Fruit fly (Drosophila melanogaster) whole organism, prepupa: ENCODE data around the gene eEF1gamma.

Experiments used
- CG10631 ChIP-seq: fragments of 200-800 bp; sonication (Bioruptor generic); optimal IDR thresholded peaks from 2 replicates; lab custom pipeline; 2016; ENCODE audit warnings: missing biosample characterization, missing genetic modification characterization
- CG11762 ChIP-seq: fragments of 200-800 bp; sonication (Bioruptor generic); optimal IDR thresholded peaks from 3 replicates; lab custom pipeline; 2016; ENCODE audit warnings: missing biosample characterization, missing genetic modification characterization; ENCODE audit not compliant: insufficient read depth
- CG11902 ChIP-seq: fragments of 200-800 bp; sonication (Bioruptor generic); optimal IDR thresholded peaks from 3 replicates; lab custom pipeline; 2016; ENCODE audit warnings: missing biosample characterization, missing genetic modification characterization
- CG1621 ChIP-seq: fragments of 200-800 bp; sonication (Bioruptor generic); optimal IDR thresholded peaks from 3 replicates; lab custom pipeline; 2018; ENCODE audit warnings: missing biosample characterization, mild to moderate bottlenecking, missing genetic modification characterization
- CG16779 ChIP-seq: fragments of 200-800 bp; sonication (Bioruptor generic); optimal IDR thresholded peaks from 3 replicates; lab custom pipeline; 2017; ENCODE audit warnings: missing biosample characterization, mild to moderate bottlenecking, missing genetic modification characterization
- CG3032 ChIP-seq: fragments of 200-800 bp; optimal IDR thresholded peaks from 2 replicates; lab custom pipeline; 2019; ENCODE audit warnings: missing biosample characterization, mild to moderate bottlenecking, missing genetic modification characterization, moderate library complexity
- CG31627 ChIP-seq: fragments of 200-800 bp; sonication (Bioruptor generic); optimal IDR thresholded peaks from 3 replicates; lab custom pipeline; 2016; ENCODE audit warnings: missing biosample characterization, missing genetic modification characterization
- CG32006 ChIP-seq: fragments of 200-800 bp; sonication (Bioruptor generic); optimal IDR thresholded peaks from 3 replicates; lab custom pipeline; 2017; ENCODE audit warnings: missing biosample characterization, mild to moderate bottlenecking, missing genetic modification characterization
- CG3919 ChIP-seq: fragments of 200-800 bp; sonication (Bioruptor generic); optimal IDR thresholded peaks from 3 replicates; lab custom pipeline; 2016; ENCODE audit warnings: missing biosample characterization, missing genetic modification characterization
- CG6276 ChIP-seq: fragments of 200-800 bp; sonication (Bioruptor generic); optimal IDR thresholded peaks from 2 replicates; lab custom pipeline; 2017; ENCODE audit warnings: missing biosample characterization, mild to moderate bottlenecking, missing genetic modification characterization
- CG6792 ChIP-seq: fragments of 200-800 bp; sonication (Bioruptor generic); optimal IDR thresholded peaks from 3 replicates; lab custom pipeline; 2016; ENCODE audit warnings: missing biosample characterization, missing genetic modification characterization
- CG6808 ChIP-seq: fragments of 200-800 bp; sonication (Bioruptor generic); optimal IDR thresholded peaks from 3 replicates; lab custom pipeline; 2017; ENCODE audit warnings: missing biosample characterization, missing genetic modification characterization, mild to moderate bottlenecking, moderate library complexity, missing genetic modification reagents
- CG7368 ChIP-seq: fragments of 200-800 bp; sonication (Bioruptor generic); optimal IDR thresholded peaks from 3 replicates; lab custom pipeline; 2016; ENCODE audit warnings: missing biosample characterization, missing genetic modification characterization
- CG8319 ChIP-seq: fragments of 200-800 bp; sonication (Bioruptor generic); optimal IDR thresholded peaks from 3 replicates; lab custom pipeline; 2016; ENCODE audit warnings: missing biosample characterization, missing genetic modification characterization
- CG8632 ChIP-seq: fragments of 200-800 bp; sonication (Bioruptor generic); optimal IDR thresholded peaks from 3 replicates; lab custom pipeline; 2016; ENCODE audit warnings: missing biosample characterization, missing genetic modification characterization
- CG9139 ChIP-seq: fragments of 200-800 bp; sonication (Bioruptor generic); optimal IDR thresholded peaks from 3 replicates; lab custom pipeline; 2017; ENCODE audit warnings: missing biosample characterization, mild to moderate bottlenecking, missing genetic modification characterization
- Eip75B ChIP-seq: fragments of 200-800 bp; sonication (Bioruptor generic); optimal IDR thresholded peaks from 3 replicates; lab custom pipeline; 2016; ENCODE audit warnings: missing biosample characterization, missing genetic modification characterization
- Eip78C ChIP-seq: fragments of 200-800 bp; sonication (Bioruptor generic); peaks from one replicate; lab custom pipeline; 2016; ENCODE audit warnings: missing biosample characterization, missing genetic modification characterization
- Eip93F ChIP-seq: fragments of 200-800 bp; sonication (Bioruptor generic); optimal IDR thresholded peaks from 2 replicates; lab custom pipeline; 2016; ENCODE audit warnings: missing biosample characterization, mild to moderate bottlenecking, missing genetic modification characterization
- Ets21C ChIP-seq: fragments of 200-800 bp; sonication (Bioruptor generic); optimal IDR thresholded peaks from 3 replicates; lab custom pipeline; 2016; ENCODE audit warnings: missing biosample characterization, missing genetic modification characterization
- Ets96B ChIP-seq: fragments of 200-800 bp; optimal IDR thresholded peaks from 2 replicates; lab custom pipeline; 2019; ENCODE audit warnings: missing biosample characterization, mild to moderate bottlenecking, missing genetic modification characterization, moderate library complexity
- Hr38 ChIP-seq: sonication (Bioruptor generic); optimal IDR thresholded peaks from 2 replicates; lab custom pipeline; 2016; ENCODE audit warnings: missing biosample characterization, missing genetic modification characterization
- Hr39 ChIP-seq: fragments of 200-800 bp; sonication (Bioruptor generic); optimal IDR thresholded peaks from 2 replicates; lab custom pipeline; 2016; ENCODE audit warnings: missing biosample characterization, missing genetic modification characterization
- Hr4 ChIP-seq: fragments of 200-800 bp; sonication (Bioruptor generic); optimal IDR thresholded peaks from 3 replicates; lab custom pipeline; 2016; ENCODE audit warnings: missing biosample characterization, missing genetic modification characterization
- Met ChIP-seq: fragments of 200-800 bp; sonication (Bioruptor generic); optimal IDR thresholded peaks from 3 replicates; lab custom pipeline; 2016; ENCODE audit warnings: missing biosample characterization, missing genetic modification characterization
- OdsH ChIP-seq: fragments of 200-800 bp; sonication (Bioruptor generic); optimal IDR thresholded peaks from 3 replicates; lab custom pipeline; 2016; ENCODE audit warnings: missing biosample characterization, missing genetic modification characterization
- Smox ChIP-seq: fragments of 200-800 bp; sonication (Bioruptor generic); optimal IDR thresholded peaks from 3 replicates; lab custom pipeline; 2016; ENCODE audit warnings: missing biosample characterization, missing genetic modification characterization
- Sox102F ChIP-seq: fragments of 200-800 bp; sonication (Bioruptor generic); optimal IDR thresholded peaks from 2 replicates; lab custom pipeline; 2016; ENCODE audit warnings: missing biosample characterization, mild to moderate bottlenecking, missing genetic modification characterization
- Sox15 ChIP-seq: fragments of 200-800 bp; sonication (Bioruptor generic); optimal IDR thresholded peaks from 3 replicates; lab custom pipeline; 2016; ENCODE audit warnings: missing biosample characterization, missing genetic modification characterization
- achi ChIP-seq: fragments of 200-800 bp; sonication (Bioruptor generic); optimal IDR thresholded peaks from 3 replicates; lab custom pipeline; 2016; ENCODE audit warnings: missing biosample characterization, missing genetic modification characterization
- cyc ChIP-seq: fragments of 200-800 bp; sonication (Bioruptor generic); optimal IDR thresholded peaks from 3 replicates; lab custom pipeline; 2016; ENCODE audit warnings: missing biosample characterization, missing genetic modification characterization
- dac ChIP-seq: fragments of 200-800 bp; sonication (Bioruptor generic); optimal IDR thresholded peaks from 2 replicates; lab custom pipeline; 2017; ENCODE audit warnings: missing biosample characterization, mild to moderate bottlenecking, missing genetic modification characterization
- dsx ChIP-seq: fragments of 200-800 bp; optimal IDR thresholded peaks from 3 replicates; lab custom pipeline; 2019; ENCODE audit warnings: missing biosample characterization, mild to moderate bottlenecking, missing genetic modification characterization, moderate library complexity; ENCODE audit not compliant: poor library complexity, severe bottlenecking
- eg ChIP-seq: fragments of 200-800 bp; sonication (Bioruptor generic); IDR thresholded peaks from 3 replicates; pipeline ENCODE4 v1.3.6; 2022; ENCODE audit warnings: missing biosample characterization, missing genetic modification characterization
- esn ChIP-seq: fragments of 200-800 bp; sonication (Bioruptor generic); optimal IDR thresholded peaks from 2 replicates; lab custom pipeline; 2016; ENCODE audit warnings: missing biosample characterization, mild to moderate bottlenecking, missing genetic modification characterization, moderate library complexity
- fd85E ChIP-seq: fragments of 200-800 bp; sonication (Bioruptor generic); optimal IDR thresholded peaks from 3 replicates; lab custom pipeline; 2016; ENCODE audit warnings: missing biosample characterization, missing genetic modification characterization
- fkh ChIP-seq: fragments of 200-800 bp; sonication (Bioruptor generic); optimal IDR thresholded peaks from 3 replicates; lab custom pipeline; 2017; ENCODE audit warnings: missing biosample characterization, mild to moderate bottlenecking, missing genetic modification characterization, moderate library complexity
- lz ChIP-seq: fragments of 200-800 bp; sonication (Bioruptor generic); optimal IDR thresholded peaks from 3 replicates; lab custom pipeline; 2016; ENCODE audit warnings: missing biosample characterization, missing genetic modification characterization
- net ChIP-seq: fragments of 200-800 bp; sonication (Bioruptor generic); optimal IDR thresholded peaks from 3 replicates; lab custom pipeline; 2016; ENCODE audit warnings: missing biosample characterization, missing genetic modification characterization
- pdm3 ChIP-seq: fragments of 200-800 bp; sonication (Bioruptor generic); optimal IDR thresholded peaks from 3 replicates; lab custom pipeline; 2016; ENCODE audit warnings: missing biosample characterization, missing genetic modification characterization
- salr ChIP-seq, 2 experiments: fragments of 200-800 bp; sonication (Bioruptor generic); optimal IDR thresholded peaks; 3 replicates each; lab custom pipeline; 2016 to 2018; ENCODE audit warnings: missing biosample characterization in 2 of 2, missing genetic modification characterization in 2 of 2, mild to moderate bottlenecking in 1 of 2
- ss ChIP-seq, 2 experiments: fragments of 200-800 bp; sonication (Bioruptor generic); optimal IDR thresholded peaks; 2 replicates in 1 of 2; 3 replicates in 1 of 2; lab custom pipeline; 2017 to 2018; ENCODE audit warnings: mild to moderate bottlenecking in 2 of 2, missing biosample characterization in 2 of 2, missing genetic modification characterization in 2 of 2, moderate library complexity in 1 of 2
- svp ChIP-seq: fragments of 200-800 bp; sonication (Bioruptor generic); peaks from one replicate; lab custom pipeline; 2016; ENCODE audit warnings: missing biosample characterization, missing genetic modification characterization
- topi ChIP-seq: fragments of 200-800 bp; sonication (Bioruptor generic); optimal IDR thresholded peaks from 3 replicates; lab custom pipeline; 2016; ENCODE audit warnings: missing biosample characterization, missing genetic modification characterization
- vri ChIP-seq: fragments of 200-800 bp; sonication (Bioruptor generic); optimal IDR thresholded peaks from 3 replicates; lab custom pipeline; 2016; ENCODE audit warnings: missing biosample characterization, mild to moderate bottlenecking, missing genetic modification characterization

The eEF1gamma gene

dm6 chr3R:29202418-29202817 lies 17.6 kb upstream of the eEF1gamma start, which contains the start of gene Mesh1:
TSS of gene Mesh1 (minus strand) at chr3R:29202525.
- TF ChIP-seq net (GFP tag; lab: Kevin White, UChicago): no peak
- TF ChIP-seq fkh (GFP tag; lab: Kevin White, UChicago): peak; percentile 13

dm6 chr3R:29204033-29204432 lies 15.9 kb upstream of the eEF1gamma start, which contains the start of gene Cyt-c1L:
TSS of gene Cyt-c1L (minus strand) at chr3R:29204133.
- no peak for TF ChIP-seq dac (GFP tag; lab: Kevin White, UChicago)
- no peak for TF ChIP-seq CG31627 (GFP tag; lab: Kevin White, UChicago)
- TF ChIP-seq CG6792: no peak
- no peak for TF ChIP-seq CG11762 (GFP tag; lab: Kevin White, UChicago)

- TF ChIP-seq Met (GFP tag; lab: Kevin White, UChicago) (no peak), topi (GFP tag; lab: Kevin White, UChicago) (no peak), Eip93F (no peak), eg (peak; percentile 76), cyc (no peak), CG9139 (GFP tag; lab: Kevin White, UChicago) (no peak), Smox (GFP tag; lab: Kevin White, UChicago) (no peak), CG10631 (peak; percentile 52), CG32006 (GFP tag; lab: Kevin White, UChicago) (peak; percentile 86), achi (peak; percentile 51), Eip78C (GFP tag; lab: Kevin White, UChicago) (peak; percentile 89), Hr39 (GFP tag; lab: Kevin White, UChicago) (no peak), CG16779 (peak; percentile 3), CG8632 (GFP tag; lab: Kevin White, UChicago) (no peak), CG3919 (peak; percentile 56), vri (GFP tag; lab: Kevin White, UChicago) (no peak), dsx (GFP tag; lab: Kevin White, UChicago) (peak; percentile 18), Eip75B (GFP tag; lab: Kevin White, UChicago) (peak; percentile 24), Sox102F (no peak), lz (GFP tag; lab: Kevin White, UChicago) (peak; percentile 34), CG1621 (tag; lab: Kevin White, UChicago) (peak; percentile 12), Ets96B (tag; lab: Kevin White, UChicago) (peak; percentile 47), Sox15 (GFP tag; lab: Kevin White, UChicago) (no peak), Hr38 (GFP tag; lab: Kevin White, UChicago) (no peak), fd85E (GFP tag; lab: Kevin White, UChicago) (no peak), svp (GFP tag; lab: Kevin White, UChicago) (no peak), dac (GFP tag; lab: Kevin White, UChicago) (peak; percentile 68), CG7368 (GFP tag; lab: Kevin White, UChicago) (peak; percentile 15), Hr4 (GFP tag; lab: Kevin White, UChicago) (peak; percentile 85), salr (GFP tag; optimal IDR thresholded peaks at IDR 0.05; lab: Kevin White, UChicago) (peak in 1 of 2 experiments; percentile 58), Ets21C (GFP tag; lab: Kevin White, UChicago) (no peak), CG11902 (no peak), ss (GFP tag; optimal IDR thresholded peaks at IDR 0.05; lab: Kevin White, UChicago) (peak in 1 of 2 experiments; percentile 35), CG8319 (GFP tag; lab: Kevin White, UChicago) (no peak), net (GFP tag; lab: Kevin White, UChicago) (peak; percentile 71), CG31627 (GFP tag; lab: Kevin White, UChicago) (no peak), CG6808 (GFP tag; lab: Kevin White, UChicago) (peak; percentile 50), CG6276 (GFP tag; lab: Kevin White, UChicago) (peak; percentile 55), OdsH (GFP tag; lab: Kevin White, UChicago) (peak; percentile 63), CG6792 (peak; percentile 26), pdm3 (GFP tag; lab: Kevin White, UChicago) (peak; percentile 65), esn (GFP tag; lab: Kevin White, UChicago) (no peak), CG11762 (GFP tag; lab: Kevin White, UChicago) (no peak), CG3032 (peak; percentile 55)
These were observed 15.1 kb upstream of the eEF1gamma start for dm6 chr3R:29204612-29205480.
